Worm (Caenorhabditis elegans): Measurements from ENCODE around the gene cpsf-2.

Gene cpsf-2

ce11 chrV:7196498-7196966, 17.6 kb downstream of the cpsf-2 start, which contains the start of gene F09G2.2 (continued):
- TF ChIP-seq skn-1 (tag; optimal IDR thresholded peaks at IDR 0.05) (no peak), ztf-4 (tag; optimal IDR thresholded peaks at IDR 0.05) (peak; percentile 71), ceh-16 (tag; optimal IDR thresholded peaks at IDR 0.05) (peak; percentile 91), nhr-129 (tag; optimal IDR thresholded peaks at IDR 0.05) (peak; percentile 90), lin-13 (GFP tag; optimal IDR thresholded peaks at IDR 0.05) (peak; percentile 94), sma-3 (GFP tag; optimal IDR thresholded peaks at IDR 0.05) (peak; percentile 93), aly-2 (tag; optimal IDR thresholded peaks at IDR 0.05) (no peak), R02D3.7 (tag; optimal IDR thresholded peaks at IDR 0.05) (no peak), ztf-1 (GFP tag; conservative IDR thresholded peaks at IDR 0.05) (no peak), gmeb-1 (tag; optimal IDR thresholded peaks at IDR 0.05) (peak; percentile 90), dmd-4 (tag; optimal IDR thresholded peaks at IDR 0.05) (no peak), lsy-2 (tag; optimal IDR thresholded peaks at IDR 0.05) (peak; percentile 73 to 92), nhr-77 (tag; optimal IDR thresholded peaks at IDR 0.05) (peak; percentile 45), ama-1 (optimal IDR thresholded peaks at IDR 0.05) (peak; percentile 64), egl-27 (tag; optimal IDR thresholded peaks at IDR 0.05) (peak; percentile 78), nhr-12 (tag; optimal IDR thresholded peaks at IDR 0.05) (no peak), elt-3 (tag; optimal IDR thresholded peaks at IDR 0.05) (no peak), ztf-11 (tag; optimal IDR thresholded peaks at IDR 0.05) (no peak), unc-55 (GFP tag; optimal IDR thresholded peaks at IDR 0.05) (peak; percentile 96), fos-1 (tag; optimal IDR thresholded peaks at IDR 0.05) (peak; percentile 90), nhr-25 (tag; optimal IDR thresholded peaks at IDR 0.05) (peak; percentile 90), zag-1 (tag; optimal IDR thresholded peaks at IDR 0.05) (peak; percentile 47), nhr-237 (tag; optimal IDR thresholded peaks at IDR 0.05) (no peak), unc-39 (tag; optimal IDR thresholded peaks at IDR 0.05) (no peak)

ce11 chrV:7197036-7197435, 18.1 kb downstream of the cpsf-2 start:
- no peak for TF ChIP-seq ztf-11 (tag; optimal IDR thresholded peaks at IDR 0.05)
- no peak for TF ChIP-seq ceh-82 (tag; optimal IDR thresholded peaks at IDR 0.05)
- TF ChIP-seq lin-11 (tag; optimal IDR thresholded peaks at IDR 0.05), result no peak
- TF ChIP-seq ceh-16 (tag; optimal IDR thresholded peaks at IDR 0.05), result no peak
- TF ChIP-seq Y55F3AM.14 (GFP tag; optimal IDR thresholded peaks at IDR 0.05), result no peak
- TF ChIP-seq nhr-129 (tag; optimal IDR thresholded peaks at IDR 0.05), result no peak
- no peak for TF ChIP-seq lin-39 (tag; optimal IDR thresholded peaks at IDR 0.05)
- TF ChIP-seq lsy-2 (tag; optimal IDR thresholded peaks at IDR 0.05), result no peak
- no peak for TF ChIP-seq sem-4 (tag; optimal IDR thresholded peaks at IDR 0.05)
- no peak for TF ChIP-seq nhr-10 (tag; optimal IDR thresholded peaks at IDR 0.05)
- TF ChIP-seq nhr-12 (tag; optimal IDR thresholded peaks at IDR 0.05), result no peak
- no peak for TF ChIP-seq blmp-1 (tag; optimal IDR thresholded peaks at IDR 0.05; ENCODE audit: insufficient read depth)
- TF ChIP-seq nhr-21 (tag; optimal IDR thresholded peaks at IDR 0.05), result no peak
- no peak for TF ChIP-seq mbf-1 (tag; optimal IDR thresholded peaks at IDR 0.05)
- no peak for TF ChIP-seq snpc-4 (tag; optimal IDR thresholded peaks at IDR 0.05)
- no peak for TF ChIP-seq gmeb-1 (tag; optimal IDR thresholded peaks at IDR 0.05)
- TF ChIP-seq nhr-6 (tag; optimal IDR thresholded peaks at IDR 0.05), result no peak

ce11 chrV:7198403-7198802, 19.4 kb downstream of the cpsf-2 start:
- TF ChIP-seq ceh-16 (tag; optimal IDR thresholded peaks at IDR 0.05), result no peak
- TF ChIP-seq blmp-1 (tag; optimal IDR thresholded peaks at IDR 0.05; ENCODE audit: insufficient read depth), result no peak
- TF ChIP-seq skn-1 (tag; optimal IDR thresholded peaks at IDR 0.05), result no peak
- peak; percentile 18 for TF ChIP-seq nhr-129 (tag; optimal IDR thresholded peaks at IDR 0.05)
- peak; percentile 65 for TF ChIP-seq ama-1 (optimal IDR thresholded peaks at IDR 0.05)
- peak; percentile 67 for TF ChIP-seq crh-2 (tag; optimal IDR thresholded peaks at IDR 0.05)
- TF ChIP-seq ceh-82 (tag; optimal IDR thresholded peaks at IDR 0.05), result no peak
- peak; percentile 6 for TF ChIP-seq sma-3 (GFP tag; optimal IDR thresholded peaks at IDR 0.05)
- TF ChIP-seq unc-62 (GFP tag; optimal IDR thresholded peaks at IDR 0.05), result no peak
- TF ChIP-seq gmeb-1 (tag; optimal IDR thresholded peaks at IDR 0.05), result peak; percentile 4
- TF ChIP-seq egl-27 (tag; optimal IDR thresholded peaks at IDR 0.05), result no peak
- TF ChIP-seq F13H6.1 (tag; optimal IDR thresholded peaks at IDR 0.05), result peak; percentile 20
- TF ChIP-seq nhr-21 (tag; optimal IDR thresholded peaks at IDR 0.05), result no peak
- no peak for TF ChIP-seq ztf-4 (tag; optimal IDR thresholded peaks at IDR 0.05)
- peak; percentile 83 for TF ChIP-seq fos-1 (tag; optimal IDR thresholded peaks at IDR 0.05)
- TF ChIP-seq sma-9 (GFP tag; optimal IDR thresholded peaks at IDR 0.05), result peak; percentile 14
- no peak for TF ChIP-seq sma-9 (tag; optimal IDR thresholded peaks at IDR 0.05)
- TF ChIP-seq zag-1 (tag; optimal IDR thresholded peaks at IDR 0.05), result no peak
- no peak for TF ChIP-seq dmd-4 (tag; optimal IDR thresholded peaks at IDR 0.05)
- no peak for TF ChIP-seq snpc-4 (tag; optimal IDR thresholded peaks at IDR 0.05)
